Worm (Caenorhabditis elegans) whole organism, L4 larva: Measurements from ENCODE around the gene gpc-1.

Experiments
- T20F7.1 ChIP-seq: fragments of 200-800 bp; sonication (Bioruptor generic); optimal IDR thresholded peaks from 2 replicates; lab custom pipeline; 2018; ENCODE audit warnings: mild to moderate bottlenecking, missing genetic modification characterization, missing compliant biosample characterization
- ama-1 ChIP-seq: fragments of 150-350 bp; optimal IDR thresholded peaks from 2 replicates; lab custom pipeline; 2014; ENCODE audit warnings: inconsistent platforms, mixed read lengths
- egl-27 ChIP-seq: sonication (generic microtip); optimal IDR thresholded peaks from 3 replicates; lab custom pipeline; 2017; ENCODE audit warnings: missing biosample characterization, missing genetic modification reagents, missing genetic modification characterization
- hif-1 ChIP-seq, 2 experiments: sonication (generic microtip); optimal IDR thresholded peaks; 2 replicates each; lab custom pipeline; 2016 to 2017; ENCODE audit warnings: missing compliant biosample characterization in 2 of 2, missing genetic modification characterization in 2 of 2, missing genetic modification reagents in 2 of 2, missing genotype in 2 of 2, mild to moderate bottlenecking in 1 of 2
- hlh-11 ChIP-seq: fragments of 200-800 bp; sonication (Bioruptor generic); optimal IDR thresholded peaks from 2 replicates; lab custom pipeline; 2018; ENCODE audit warnings: mild to moderate bottlenecking, missing genetic modification characterization, missing compliant biosample characterization
- nhr-11 ChIP-seq: fragments of 150-350 bp; optimal IDR thresholded peaks from 2 replicates; lab custom pipeline; 2014; ENCODE audit warnings: missing biosample characterization, missing genetic modification characterization
- nhr-111 ChIP-seq: fragments of 200-800 bp; sonication (Bioruptor generic); optimal IDR thresholded peaks from 2 replicates; lab custom pipeline; 2018; ENCODE audit warnings: mild to moderate bottlenecking, missing genetic modification characterization, missing compliant biosample characterization
- nhr-237 ChIP-seq: sonication (generic microtip); optimal IDR thresholded peaks from 2 replicates; lab custom pipeline; 2017; ENCODE audit warnings: missing biosample characterization, missing genetic modification characterization
- nhr-25 ChIP-seq: sonication (generic microtip); optimal IDR thresholded peaks from 2 replicates; lab custom pipeline; 2017; ENCODE audit warnings: missing genetic modification characterization, mild to moderate bottlenecking, missing compliant biosample characterization, antibody characterized with exemption, moderate library complexity, borderline replicate concordance; ENCODE audit not compliant: insufficient read depth
- nhr-42 ChIP-seq: fragments of 200-800 bp; sonication (Bioruptor generic); IDR thresholded peaks from 2 replicates; pipeline ENCODE4 v1.3.6; 2022; ENCODE audit warnings: missing genetic modification characterization, missing compliant biosample characterization
- saeg-2 ChIP-seq: fragments of 200-800 bp; sonication (Bioruptor generic); IDR thresholded peaks from 2 replicates; pipeline ENCODE4 v1.3.6; 2022; ENCODE audit warnings: missing genetic modification reagents, missing genetic modification characterization, missing compliant biosample characterization

- no peak for TF ChIP-seq nhr-237 (tag; lab: Kevin White, UChicago)
- TF ChIP-seq T20F7.1: no peak
- no peak for TF ChIP-seq nhr-42 (GFP tag; lab: Robert Waterston, UW)
- no peak for TF ChIP-seq nhr-25 (tag; lab: Kevin White, UChicago)
- TF ChIP-seq hlh-11 (tag; lab: Kevin White, UChicago): no peak
- no peak for TF ChIP-seq hif-1 (tag; optimal IDR thresholded peaks at IDR 0.05; lab: Kevin White, UChicago)
- no peak for TF ChIP-seq ama-1 (lab: Kevin White, UChicago)
- no peak for TF ChIP-seq saeg-2 (GFP tag; lab: Robert Waterston, UW)
- no peak for TF ChIP-seq nhr-111 (GFP tag; lab: Kevin White, UChicago)
- TF ChIP-seq egl-27 (tag; lab: Kevin White, UChicago): no peak
- TF ChIP-seq nhr-11: no peak
These were observed 28.7 kb upstream of the gpc-1 start for ce11 chrX:12913398-12914071.
